Fruit fly (Drosophila melanogaster): ENCODE measurements around the gene Elo68beta.
A peak's percentile ranks its signal among the peaks of the same experiment; 100 is the strongest.

The Elo68beta gene

DNA sequence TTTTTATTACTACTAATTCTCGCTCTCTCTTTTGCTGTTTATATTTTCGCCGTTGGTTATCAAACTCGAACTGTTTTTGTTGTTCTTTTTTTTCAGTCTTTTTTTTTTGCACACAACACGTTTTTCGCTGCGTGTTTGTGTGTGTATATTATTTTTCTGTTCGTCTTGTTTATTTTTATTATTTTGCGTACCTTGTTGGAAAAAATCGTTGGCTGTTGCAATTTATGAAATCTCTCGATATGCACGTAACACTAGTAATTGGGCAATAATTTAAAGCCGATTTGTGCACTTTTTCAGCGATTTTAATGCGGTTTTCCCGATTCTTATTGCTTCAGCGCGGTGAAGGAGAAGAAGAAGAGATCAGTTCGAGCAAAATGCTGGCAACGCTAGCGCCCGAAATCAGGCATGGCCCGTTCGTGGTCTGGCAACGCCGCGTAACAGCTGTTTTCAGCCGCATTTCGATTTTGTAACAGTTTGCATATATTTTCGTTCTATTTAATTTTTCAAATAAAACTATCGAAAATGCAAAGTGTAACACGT, 19.0 kb upstream of the Elo68beta start, which contains the start of the genes FoxK and mRpL2 (continued):
- TF ChIP-seq disco-r (GFP tag; optimal IDR thresholded peaks at IDR 0.05) (no peak), Ssrp (tag; optimal IDR thresholded peaks at IDR 0.05) (no peak), Med (GFP tag) (peak; percentile 80), CG14710 (tag; optimal IDR thresholded peaks at IDR 0.05) (peak; percentile 39), CG3281 (GFP tag; optimal IDR thresholded peaks at IDR 0.05) (peak; percentile 5), CG7745 (tag; optimal IDR thresholded peaks at IDR 0.05) (no peak), rib (GFP tag; IDR thresholded peaks at IDR 0.05) (0 out of 2 replicates have a peak, but pooled peaks have one; percentile 10), nom (GFP tag; optimal IDR thresholded peaks at IDR 0.05) (peak; percentile 97), mam (GFP tag; optimal IDR thresholded peaks at IDR 0.05) (peak; percentile 21), pb (GFP tag; optimal IDR thresholded peaks at IDR 0.05) (no peak), CG4730 (GFP tag; IDR thresholded peaks at IDR 0.05) (no peak), CG31224 (GFP tag; IDR thresholded peaks at IDR 0.05) (no peak), CG9876 (GFP tag; optimal IDR thresholded peaks at IDR 0.05) (no peak), Fer1 (GFP tag; optimal IDR thresholded peaks at IDR 0.05) (no peak), CG8765 (GFP tag; IDR thresholded peaks at IDR 0.05) (no peak), zfh1 (GFP tag; IDR thresholded peaks at IDR 0.05) (peak; percentile 31; the same call in 1 of the 3 replicates), CG33213 (GFP tag; optimal IDR thresholded peaks at IDR 0.05) (peak; percentile 10), Rfx (GFP tag; IDR thresholded peaks at IDR 0.05) (no peak), CG12769 (tag; optimal IDR thresholded peaks at IDR 0.05) (peak; percentile 10), caup (GFP tag; optimal IDR thresholded peaks at IDR 0.05; ENCODE audit: severe bottlenecking) (peak; percentile 6), lilli (GFP tag; optimal IDR thresholded peaks at IDR 0.05) (no peak), zf30C (GFP tag; optimal IDR thresholded peaks at IDR 0.05) (peak; percentile 30), klu (GFP tag; IDR thresholded peaks at IDR 0.05) (no peak), vvl (GFP tag; IDR thresholded peaks at IDR 0.05) (peak; percentile 56; the same call in 1 of the 2 replicates), CG13287 (GFP tag; IDR thresholded peaks at IDR 0.05; ENCODE audit: partially characterized antibody) (peak; percentile 57; the same call in 1 of the 2 replicates), CG32767 (GFP tag; IDR thresholded peaks at IDR 0.05) (peak; percentile 82), CG9797 (GFP tag; optimal IDR thresholded peaks at IDR 0.05) (peak; percentile 54), dpn (GFP tag; optimal IDR thresholded peaks at IDR 0.05) (no peak), Ets97D (GFP tag; optimal IDR thresholded peaks at IDR 0.05) (peak; percentile 55), ewg (GFP tag; optimal IDR thresholded peaks at IDR 0.05) (peak; percentile 89), CG6854 (GFP tag; optimal IDR thresholded peaks at IDR 0.05) (no peak), tx (GFP tag; optimal IDR thresholded peaks at IDR 0.05) (no peak), CG14050 (GFP tag; IDR thresholded peaks at IDR 0.05) (no peak), Scr (GFP tag; IDR thresholded peaks at IDR 0.05; ENCODE audit: partially characterized antibody) (peak; percentile 35; the same call in 1 of the 2 replicates), CG6813 (GFP tag; optimal IDR thresholded peaks at IDR 0.05) (no peak), odd (GFP tag; optimal IDR thresholded peaks at IDR 0.05) (no peak), CG9932 (GFP tag; IDR thresholded peaks at IDR 0.05) (no peak), H15 (GFP tag; IDR thresholded peaks at IDR 0.05) (0 out of 3 replicates have a peak, but pooled peaks have one; percentile 34), Hand (GFP tag; optimal IDR thresholded peaks at IDR 0.05) (no peak), otp (GFP tag; IDR thresholded peaks at IDR 0.05) (no peak), CG11696 (GFP tag; IDR thresholded peaks at IDR 0.05) (no peak), mirr (GFP tag; optimal IDR thresholded peaks at IDR 0.05) (no peak), sisA (GFP tag; IDR thresholded peaks at IDR 0.05) (no peak), fd102C (GFP tag; optimal IDR thresholded peaks at IDR 0.05) (no peak), CG12219 (GFP tag; optimal IDR thresholded peaks at IDR 0.05) (no peak), Aef1 (GFP tag; IDR thresholded peaks at IDR 0.05) (no peak), ham (GFP tag; IDR thresholded peaks at IDR 0.05) (no peak), CG30020 (tag; optimal IDR thresholded peaks at IDR 0.05) (peak; percentile 29), CrebB (tag; optimal IDR thresholded peaks at IDR 0.05) (no peak), CG2120 (GFP tag; optimal IDR thresholded peaks at IDR 0.05) (peak; percentile 40)
